Worm (Caenorhabditis elegans) whole organism, L4 larva: ENCODE results near the gene cnc-2.

Source experiments
- R02D3.7 ChIP-seq: fragments of 150-350 bp; sonication (generic microtip); optimal IDR thresholded peaks from 3 replicates; lab custom pipeline; 2014; ENCODE audit warnings: missing biosample characterization, missing genetic modification characterization
- ama-1 ChIP-seq: fragments of 150-350 bp; optimal IDR thresholded peaks from 2 replicates; lab custom pipeline; 2014; ENCODE audit warnings: inconsistent platforms, mixed read lengths
- ceh-28 ChIP-seq: fragments of 150-350 bp; optimal IDR thresholded peaks from 2 replicates; lab custom pipeline; 2014; ENCODE audit warnings: missing biosample characterization, missing genetic modification reagents, missing genetic modification characterization
- daf-8 ChIP-seq: fragments of 200-800 bp; sonication (Bioruptor generic); IDR thresholded peaks from 2 replicates; pipeline ENCODE4 v1.3.6; 2022; ENCODE audit warnings: missing genetic modification characterization, missing compliant biosample characterization
- fos-1 ChIP-seq: fragments of 150-350 bp; optimal IDR thresholded peaks from 2 replicates; lab custom pipeline; 2014; ENCODE audit warnings: missing biosample characterization, missing genetic modification characterization
- hlh-30 ChIP-seq: sonication (generic microtip); optimal IDR thresholded peaks from 2 replicates; lab custom pipeline; 2017; ENCODE audit warnings: antibody characterized with exemption, mild to moderate bottlenecking, missing genetic modification characterization, missing compliant biosample characterization; ENCODE audit not compliant: insufficient read depth
- lin-13 ChIP-seq: fragments of 150-350 bp; optimal IDR thresholded peaks from 2 replicates; lab custom pipeline; 2014; ENCODE audit warnings: missing biosample characterization, missing genetic modification reagents, missing genetic modification characterization
- lin-15B ChIP-seq: fragments of 150-350 bp; sonication (generic microtip); optimal IDR thresholded peaks from 3 replicates; lab custom pipeline; 2014; ENCODE audit warnings: missing biosample characterization, missing genetic modification characterization
- lsy-2 ChIP-seq, 2 experiments: fragments of 150-350 bp in 1 of 2; sonication (generic microtip) in 1 of 2; optimal IDR thresholded peaks; 2 replicates each; lab custom pipeline; 2014 to 2017; ENCODE audit warnings: missing biosample characterization in 2 of 2, missing genetic modification characterization in 2 of 2
- mes-2 ChIP-seq: sonication (generic microtip); optimal IDR thresholded peaks from 2 replicates; lab custom pipeline; 2016; ENCODE audit warnings: missing genotype, mild to moderate bottlenecking, missing genetic modification characterization, missing compliant biosample characterization; ENCODE audit not compliant: poor library complexity, severe bottlenecking
- nhr-11 ChIP-seq: fragments of 150-350 bp; optimal IDR thresholded peaks from 2 replicates; lab custom pipeline; 2014; ENCODE audit warnings: missing biosample characterization, missing genetic modification characterization
- skn-1 ChIP-seq: fragments of 150-350 bp; optimal IDR thresholded peaks from 2 replicates; lab custom pipeline; 2014; ENCODE audit warnings: missing biosample characterization, missing genetic modification characterization

DNA sequence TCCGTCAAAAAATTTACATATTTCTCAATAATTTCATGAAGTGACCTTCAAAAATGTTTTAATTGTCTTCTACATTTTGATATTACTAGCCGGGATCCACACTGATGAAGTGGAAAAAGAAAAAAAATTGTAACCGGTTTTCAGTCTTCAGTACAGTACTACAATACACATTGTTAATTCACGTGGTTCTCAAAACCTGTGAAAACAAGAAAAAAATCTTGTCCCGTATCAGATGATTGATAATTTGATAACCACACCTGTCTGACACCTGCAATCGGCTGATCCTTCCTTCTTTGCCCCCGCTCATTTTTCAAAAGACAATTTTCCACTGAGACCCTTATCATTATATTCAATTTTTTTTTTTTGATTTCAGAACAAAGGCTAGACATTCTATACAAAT, 11.2 kb downstream of the cnc-2 start, which contains the start of gene R09B5.11:
- TF ChIP-seq mes-2 (tag; lab: Kevin White, UChicago) (no peak), ama-1 (lab: Kevin White, UChicago) (no peak), skn-1 (tag; lab: Kevin White, UChicago) (no peak), daf-8 (GFP tag; lab: Robert Waterston, UW) (no peak), R02D3.7 (tag; lab: Kevin White, UChicago) (no peak), nhr-11 (tag; lab: Kevin White, UChicago) (no peak), ceh-28 (no peak), lin-15B (no peak), hlh-30 (tag; lab: Kevin White, UChicago) (peak; percentile 47), fos-1 (tag; lab: Kevin White, UChicago) (no peak), lsy-2 (tag; optimal IDR thresholded peaks at IDR 0.05; lab: Kevin White, UChicago) (no peak), lin-13 (no peak)
